Fruit fly (Drosophila melanogaster) whole organism, embryonic: Measurements from ENCODE around the gene CG11905.

Experiments
- B-H1 ChIP-seq: fragments of 200-800 bp; sonication (Bioruptor generic); IDR thresholded peaks from 3 replicates; pipeline ENCODE4 v1.3.6; 2022; ENCODE audit warnings: missing biosample characterization, missing genetic modification characterization
- Bdp1 ChIP-seq: fragments of 200-800 bp; sonication (Bioruptor generic); optimal IDR thresholded peaks from 3 replicates; lab custom pipeline; 2016; ENCODE audit warnings: missing biosample characterization, missing genetic modification characterization
- CG11504 ChIP-seq: fragments of 200-800 bp; sonication (Bioruptor generic); optimal IDR thresholded peaks from 3 replicates; lab custom pipeline; 2019; ENCODE audit warnings: missing biosample characterization, mild to moderate bottlenecking, missing genetic modification characterization, moderate library complexity
- CG12219 ChIP-seq: fragments of 200-800 bp; sonication (Bioruptor generic); optimal IDR thresholded peaks from 3 replicates; lab custom pipeline; 2018; ENCODE audit warnings: missing biosample characterization, mild to moderate bottlenecking, missing genetic modification characterization
- CG12659 ChIP-seq: fragments of 200-800 bp; sonication (Bioruptor generic); optimal IDR thresholded peaks from 3 replicates; lab custom pipeline; 2017; ENCODE audit warnings: mild to moderate bottlenecking, missing biosample characterization, missing genetic modification reagents, missing genetic modification characterization
- CG13123 ChIP-seq: fragments of 200-800 bp; sonication (Bioruptor generic); optimal IDR thresholded peaks from 2 replicates; lab custom pipeline; 2016; ENCODE audit warnings: missing biosample characterization, missing genetic modification characterization
- CG13287 ChIP-seq: fragments of 200-800 bp; sonication (Bioruptor generic); IDR thresholded peaks from 2 replicates; pipeline ENCODE4 v1.3.6; 2022; ENCODE audit warnings: missing biosample characterization, missing genetic modification characterization; ENCODE audit not compliant: partially characterized antibody
- CG13424 ChIP-seq: fragments of 200-800 bp; sonication (Bioruptor generic); optimal IDR thresholded peaks from 2 replicates; lab custom pipeline; 2019; ENCODE audit warnings: missing biosample characterization, mild to moderate bottlenecking, missing genetic modification characterization, moderate library complexity
- CG13775 ChIP-seq: fragments of 200-800 bp; sonication (Bioruptor generic); optimal IDR thresholded peaks from 3 replicates; lab custom pipeline; 2017; ENCODE audit warnings: missing biosample characterization, mild to moderate bottlenecking, missing genetic modification characterization
- CG15269 ChIP-seq: fragments of 200-800 bp; sonication (Bioruptor generic); optimal IDR thresholded peaks from 2 replicates; lab custom pipeline; 2018; ENCODE audit warnings: missing biosample characterization, mild to moderate bottlenecking, missing genetic modification characterization, moderate library complexity
- CG17612 ChIP-seq: fragments of 200-800 bp; sonication (Bioruptor generic); IDR thresholded peaks from 2 replicates; pipeline ENCODE4 v1.3.6; 2022; ENCODE audit warnings: missing biosample characterization, missing genetic modification characterization
- CG18262 ChIP-seq: fragments of 200-800 bp; optimal IDR thresholded peaks from 3 replicates; lab custom pipeline; 2019; ENCODE audit warnings: missing biosample characterization, mild to moderate bottlenecking, missing genetic modification characterization, moderate library complexity
- CG1832 ChIP-seq: fragments of 200-800 bp; sonication (Bioruptor generic); optimal IDR thresholded peaks from 2 replicates; lab custom pipeline; 2017; ENCODE audit warnings: missing biosample characterization, mild to moderate bottlenecking, missing genetic modification characterization, inconsistent platforms
- CG2116 ChIP-seq: fragments of 200-800 bp; sonication (Bioruptor generic); optimal IDR thresholded peaks from 3 replicates; lab custom pipeline; 2018; ENCODE audit warnings: missing biosample characterization, mild to moderate bottlenecking, missing genetic modification characterization
- CG30431 ChIP-seq: fragments of 200-800 bp; sonication (Bioruptor generic); optimal IDR thresholded peaks from 2 replicates; lab custom pipeline; 2017; ENCODE audit warnings: missing biosample characterization, missing genetic modification characterization
- CG31388 ChIP-seq: fragments of 200-800 bp; sonication (Bioruptor generic); optimal IDR thresholded peaks from 2 replicates; lab custom pipeline; 2016; ENCODE audit warnings: missing biosample characterization, missing genetic modification characterization
- CG3163 ChIP-seq: fragments of 200-800 bp; sonication (Bioruptor generic); optimal IDR thresholded peaks from 3 replicates; lab custom pipeline; 2016; ENCODE audit warnings: missing biosample characterization, missing genetic modification characterization
- CG3726 ChIP-seq: fragments of 200-800 bp; sonication (Bioruptor generic); IDR thresholded peaks from 3 replicates; pipeline ENCODE4, ENCODE4 v1.3.6; 2022; ENCODE audit warnings: missing biosample characterization, missing genetic modification characterization
- CG6254 ChIP-seq: fragments of 200-800 bp; sonication (Bioruptor generic); optimal IDR thresholded peaks from 3 replicates; lab custom pipeline; 2017; ENCODE audit warnings: mild to moderate bottlenecking, missing biosample characterization, missing genetic modification reagents, missing genetic modification characterization
- CG6791 ChIP-seq: fragments of 200-800 bp; sonication (Bioruptor generic); IDR thresholded peaks from 3 replicates; pipeline ENCODE4 v1.3.6; 2022; ENCODE audit warnings: missing biosample characterization, missing genetic modification characterization; ENCODE audit not compliant: partially characterized antibody
- CG7963 ChIP-seq: fragments of 200-800 bp; sonication (Bioruptor generic); IDR thresholded peaks from 3 replicates; pipeline ENCODE4 v1.3.6; 2022; ENCODE audit warnings: missing biosample characterization, missing genetic modification characterization; ENCODE audit not compliant: partially characterized antibody
- CG7987 ChIP-seq: fragments of 200-800 bp; sonication (Bioruptor generic); optimal IDR thresholded peaks from 2 replicates; lab custom pipeline; 2018; ENCODE audit warnings: missing biosample characterization, mild to moderate bottlenecking, missing genetic modification characterization, moderate library complexity
- CG9437 ChIP-seq: fragments of 200-800 bp; sonication (Bioruptor generic); optimal IDR thresholded peaks from 2 replicates; lab custom pipeline; 2018; ENCODE audit warnings: missing biosample characterization, mild to moderate bottlenecking, missing genetic modification characterization
- CG9932 ChIP-seq: fragments of 200-800 bp; sonication (Bioruptor generic); IDR thresholded peaks from 2 replicates; pipeline ENCODE4 v1.3.6; 2022; ENCODE audit warnings: missing biosample characterization, missing genetic modification characterization
- CkIIα-i1 ChIP-seq: fragments of 200-800 bp; sonication (Bioruptor generic); IDR thresholded peaks from 2 replicates; pipeline ENCODE4 v1.3.6; 2022; ENCODE audit warnings: missing biosample characterization, missing genetic modification characterization
- Dek ChIP-seq: fragments of 200-800 bp; sonication (Bioruptor generic); optimal IDR thresholded peaks from 3 replicates; lab custom pipeline; 2019; ENCODE audit warnings: missing biosample characterization, mild to moderate bottlenecking, missing genetic modification characterization, moderate library complexity
- Eip74EF ChIP-seq, 2 experiments: fragments of 200-800 bp in 1 of 2; fragments of >200 bp in 1 of 2; sonication (Bioruptor generic) in 1 of 2; optimal IDR thresholded peaks; 2 replicates each; lab custom pipeline; 2017 to 2019; ENCODE audit warnings: missing biosample characterization in 2 of 2, missing genetic modification characterization in 2 of 2, mild to moderate bottlenecking in 1 of 2, moderate library complexity in 1 of 2
- HLHmδ ChIP-seq: fragments of 200-800 bp; sonication (Bioruptor generic); optimal IDR thresholded peaks from 2 replicates; lab custom pipeline; 2018; ENCODE audit warnings: missing biosample characterization, mild to moderate bottlenecking, missing genetic modification characterization, moderate library complexity
- Med ChIP-seq: fragments of 200-800 bp; sonication (Bioruptor generic); peaks from one replicate; lab custom pipeline; 2016; ENCODE audit warnings: missing biosample characterization, missing genetic modification characterization, mild to moderate bottlenecking, inconsistent platforms, moderate library complexity
- Meics ChIP-seq: fragments of 200-800 bp; sonication (Bioruptor generic); optimal IDR thresholded peaks from 2 replicates; lab custom pipeline; 2017; ENCODE audit warnings: missing biosample characterization, mild to moderate bottlenecking, missing genetic modification characterization
- Myb ChIP-seq: fragments of 200-800 bp; sonication (Bioruptor generic); optimal IDR thresholded peaks from 2 replicates; lab custom pipeline; 2016; ENCODE audit warnings: missing biosample characterization, missing genetic modification characterization
- PHDP ChIP-seq: fragments of 200-800 bp; sonication (Bioruptor generic); optimal IDR thresholded peaks from 3 replicates; lab custom pipeline; 2018; ENCODE audit warnings: missing biosample characterization, mild to moderate bottlenecking, missing genetic modification characterization, moderate library complexity
- Poxn ChIP-seq: fragments of 200-800 bp; sonication (Bioruptor generic); IDR thresholded peaks from 2 replicates; pipeline ENCODE4 v1.3.6; 2022; ENCODE audit warnings: missing biosample characterization, missing genetic modification characterization
- Rfx ChIP-seq: fragments of 200-800 bp; sonication (Bioruptor generic); IDR thresholded peaks from 2 replicates; pipeline ENCODE4 v1.3.6; 2022; ENCODE audit warnings: missing biosample characterization, missing genetic modification characterization
- Sin3A ChIP-seq: fragments of >200 bp; optimal IDR thresholded peaks from 2 replicates; lab custom pipeline; 2018
- Six4 ChIP-seq: fragments of 200-800 bp; sonication (Bioruptor generic); optimal IDR thresholded peaks from 2 replicates; lab custom pipeline; 2016; ENCODE audit warnings: missing biosample characterization, missing genetic modification characterization
- Stat92E ChIP-seq, 3 experiments: fragments of >200 bp in 2 of 3; fragments of 200-800 bp in 1 of 3; sonication (Bioruptor generic) in 1 of 3; optimal IDR thresholded peaks; 2 replicates each; lab custom pipeline; 2017 to 2019; ENCODE audit warnings: missing biosample characterization in 3 of 3, missing genetic modification characterization in 3 of 3, mild to moderate bottlenecking in 1 of 3, moderate library complexity in 1 of 3
- Tbp ChIP-seq: fragments of >200 bp; optimal IDR thresholded peaks from 2 replicates; lab custom pipeline; 2018; ENCODE audit warnings: missing biosample characterization, missing genetic modification characterization
- Xrp1 ChIP-seq: fragments of 200-800 bp; sonication (Bioruptor generic); IDR thresholded peaks from 2 replicates; pipeline ENCODE4 v1.3.6; 2022; ENCODE audit warnings: missing biosample characterization, missing genetic modification characterization
- cas ChIP-seq: fragments of 200-800 bp; sonication (Bioruptor generic); IDR thresholded peaks from 2 replicates; pipeline ENCODE4 v1.3.6; 2022; ENCODE audit warnings: missing biosample characterization, missing genetic modification characterization
- fd3F ChIP-seq: fragments of 200-800 bp; sonication (Bioruptor generic); optimal IDR thresholded peaks from 2 replicates; lab custom pipeline; 2018; ENCODE audit warnings: missing biosample characterization, mild to moderate bottlenecking, missing genetic modification characterization, moderate library complexity
- gem ChIP-seq: fragments of 200-800 bp; sonication (Bioruptor generic); optimal IDR thresholded peaks from 2 replicates; lab custom pipeline; 2019; ENCODE audit warnings: missing biosample characterization, mild to moderate bottlenecking, missing genetic modification characterization, moderate library complexity
- grau ChIP-seq: fragments of 200-800 bp; optimal IDR thresholded peaks from 3 replicates; lab custom pipeline; 2019; ENCODE audit warnings: missing biosample characterization, mild to moderate bottlenecking, missing genetic modification characterization, moderate library complexity
- luna ChIP-seq: fragments of 200-800 bp; sonication (Bioruptor generic); optimal IDR thresholded peaks from 2 replicates; lab custom pipeline; 2016; ENCODE audit warnings: missing biosample characterization, missing genetic modification characterization
- maf-S ChIP-seq: fragments of 200-800 bp; sonication (Bioruptor generic); optimal IDR thresholded peaks from 2 replicates; lab custom pipeline; 2016; ENCODE audit warnings: missing biosample characterization, missing genetic modification characterization
- prd ChIP-seq, 3 experiments: fragments of >200 bp in 2 of 3; fragments of 200-800 bp in 1 of 3; sonication (Bioruptor generic) in 1 of 3; optimal IDR thresholded peaks in 2 of 3; IDR thresholded peaks in 1 of 3; 2 replicates in 2 of 3; 3 replicates in 1 of 3; pipeline versions ENCODE4 v1.3.6 to Lab custom; 2017 to 2022; ENCODE audit warnings: missing biosample characterization in 1 of 3, missing genetic modification characterization in 1 of 3
- rib ChIP-seq: fragments of 200-800 bp; sonication (Bioruptor generic); IDR thresholded peaks from 2 replicates; pipeline ENCODE4 v1.3.6; 2022; ENCODE audit warnings: missing biosample characterization, missing genetic modification characterization
- row ChIP-seq: fragments of 200-800 bp; sonication (Bioruptor generic); IDR thresholded peaks from 3 replicates; pipeline ENCODE4 v1.3.6; 2022; ENCODE audit warnings: missing biosample characterization, missing genetic modification characterization
- sr ChIP-seq: fragments of 200-800 bp; sonication (Bioruptor generic); IDR thresholded peaks from 3 replicates; pipeline ENCODE4 v1.3.6; 2022; ENCODE audit warnings: missing biosample characterization, missing genetic modification characterization
- ssp ChIP-seq: fragments of 200-800 bp; sonication (Bioruptor generic); IDR thresholded peaks from 2 replicates; pipeline ENCODE4 v1.3.6; 2022; ENCODE audit warnings: missing biosample characterization, missing genetic modification characterization
- sug ChIP-seq: fragments of 200-800 bp; optimal IDR thresholded peaks from 2 replicates; lab custom pipeline; 2019; ENCODE audit warnings: missing biosample characterization, mild to moderate bottlenecking, missing genetic modification characterization, moderate library complexity

Gene CG11905

dm6 chr3L:16881097-16881496 lies 54.2 kb downstream of the CG11905 start (continued):
- peak; percentile 51 for TF ChIP-seq CG11504
- no peak for TF ChIP-seq Sin3A (lab: Kevin White, UChicago)
- no peak for TF ChIP-seq Tbp (GFP tag; lab: Kevin White, UChicago)
- no peak for TF ChIP-seq B-H1 (GFP tag; lab: Robert Waterston, UW)
- no peak for TF ChIP-seq Bdp1
- TF ChIP-seq PHDP (tag; lab: Kevin White, UChicago), result peak; percentile 31
- no peak for TF ChIP-seq CG1832 (GFP tag; lab: Kevin White, UChicago)
- TF ChIP-seq CG13775 (GFP tag; lab: Kevin White, UChicago), result no peak
- peak; percentile 35 for TF ChIP-seq grau (tag; lab: Kevin White, UChicago)
- TF ChIP-seq rib (GFP tag; lab: Robert Waterston, UW), result no peak
- TF ChIP-seq CG6791 (GFP tag; lab: Robert Waterston, UW), result no peak
- TF ChIP-seq Meics (GFP tag; lab: Kevin White, UChicago), result peak; percentile 27
- TF ChIP-seq CG3163, result no peak
- TF ChIP-seq Myb, result no peak
- no peak for TF ChIP-seq CG3726 (GFP tag; lab: Robert Waterston, UW)
- TF ChIP-seq maf-S (GFP tag; lab: Kevin White, UChicago), result no peak
- peak; percentile 0 for TF ChIP-seq CG18262 (tag; lab: Kevin White, UChicago)
- TF ChIP-seq CG7987 (GFP tag; lab: Kevin White, UChicago), result no peak
- no peak for TF ChIP-seq HLHmδ
- no peak for TF ChIP-seq Xrp1
- no peak for TF ChIP-seq CG17612 (GFP tag; lab: Robert Waterston, UW)
- peak; percentile 16 for TF ChIP-seq CG13424
- no peak for TF ChIP-seq fd3F
- TF ChIP-seq CG2116 (GFP tag; lab: Kevin White, UChicago), result no peak
- TF ChIP-seq CG7963 (GFP tag; lab: Robert Waterston, UW), result no peak
- TF ChIP-seq gem (tag; lab: Kevin White, UChicago), result peak; percentile 44
- no peak for TF ChIP-seq Eip74EF (GFP tag; optimal IDR thresholded peaks at IDR 0.05; lab: Kevin White, UChicago)
- no peak for TF ChIP-seq CG30431 (GFP tag; lab: Kevin White, UChicago)
- no peak for TF ChIP-seq Poxn (GFP tag; lab: Robert Waterston, UW)
- TF ChIP-seq Dek (tag; lab: Kevin White, UChicago), result peak; percentile 9
- peak; percentile 11 for TF ChIP-seq CG9437 (GFP tag; lab: Kevin White, UChicago)
- TF ChIP-seq Six4 (GFP tag; lab: Kevin White, UChicago), result no peak
- no peak for TF ChIP-seq CG31388 (GFP tag; lab: Kevin White, UChicago)
- TF ChIP-seq prd (optimal IDR thresholded peaks at IDR 0.05; lab: Kevin White, UChicago), result no peak
- no peak for TF ChIP-seq prd (GFP tag; IDR thresholded peaks at IDR 0.05; lab: Robert Waterston, UW)
- peak; percentile 41; the same call in 1 of the 2 replicates for TF ChIP-seq CG9932 (GFP tag; lab: Robert Waterston, UW)
- TF ChIP-seq CG13287 (GFP tag; lab: Robert Waterston, UW), result no peak
- TF ChIP-seq luna (GFP tag; lab: Kevin White, UChicago), result no peak
- TF ChIP-seq Stat92E (GFP tag; optimal IDR thresholded peaks at IDR 0.05; lab: Kevin White, UChicago), result no peak
- TF ChIP-seq sug (tag; lab: Kevin White, UChicago), result no peak
- TF ChIP-seq CG12219 (GFP tag; lab: Kevin White, UChicago), result no peak
- no peak for TF ChIP-seq CG6254 (GFP tag; lab: Kevin White, UChicago)
- TF ChIP-seq cas (GFP tag; lab: Robert Waterston, UW), result no peak
- peak; percentile 14 for TF ChIP-seq CG15269
- no peak for TF ChIP-seq Med
- TF ChIP-seq ssp (GFP tag; lab: Robert Waterston, UW), result no peak
- no peak for TF ChIP-seq CG12659
- TF ChIP-seq CG13123 (GFP tag; lab: Kevin White, UChicago), result no peak
- TF ChIP-seq row (GFP tag; lab: Robert Waterston, UW), result peak; percentile 26; the same call in 1 of the 3 replicates
- TF ChIP-seq Rfx (GFP tag; lab: Robert Waterston, UW), result 0 out of 2 replicates have a peak, but pooled peaks have one; percentile 16
- no peak for TF ChIP-seq CkIIα-i1
- no peak for TF ChIP-seq sr
